Fruit fly (Drosophila melanogaster) whole organism, adult: ENCODE data around the gene CG6763.

Source experiments
- CG11617 ChIP-seq: fragments of 200-800 bp; sonication (Bioruptor generic); optimal IDR thresholded peaks from 2 replicates; lab custom pipeline; 2017; ENCODE audit warnings: mild to moderate bottlenecking, missing biosample characterization, missing genetic modification reagents, missing genetic modification characterization
- CG12768 ChIP-seq: fragments of 200-800 bp; sonication (Bioruptor generic); optimal IDR thresholded peaks from 2 replicates; lab custom pipeline; 2017; ENCODE audit warnings: missing biosample characterization, missing genetic modification characterization, mild to moderate bottlenecking, moderate library complexity, missing genetic modification reagents
- CG14711 ChIP-seq: fragments of 200-800 bp; sonication (Bioruptor generic); optimal IDR thresholded peaks from 2 replicates; lab custom pipeline; 2018; ENCODE audit warnings: missing biosample characterization, mild to moderate bottlenecking, missing genetic modification characterization, moderate library complexity
- CG1620 ChIP-seq: fragments of 200-800 bp; sonication (Bioruptor generic); optimal IDR thresholded peaks from 2 replicates; lab custom pipeline; 2016; ENCODE audit warnings: missing biosample characterization, missing genetic modification characterization
- CG33017 ChIP-seq: fragments of 200-800 bp; sonication (Bioruptor generic); optimal IDR thresholded peaks from 2 replicates; lab custom pipeline; 2018; ENCODE audit warnings: missing biosample characterization, mild to moderate bottlenecking, missing genetic modification characterization, moderate library complexity
- CG5204 ChIP-seq: fragments of 200-800 bp; sonication (Bioruptor generic); optimal IDR thresholded peaks from 2 replicates; lab custom pipeline; 2016; ENCODE audit warnings: missing biosample characterization, missing genetic modification characterization
- CG7045 ChIP-seq: fragments of 200-800 bp; sonication (Bioruptor generic); optimal IDR thresholded peaks from 2 replicates; lab custom pipeline; 2017; ENCODE audit warnings: missing biosample characterization, mild to moderate bottlenecking, missing genetic modification characterization
- CG7101 ChIP-seq: fragments of 200-800 bp; sonication (Bioruptor generic); optimal IDR thresholded peaks from 2 replicates; lab custom pipeline; 2018; ENCODE audit warnings: missing biosample characterization, mild to moderate bottlenecking, missing genetic modification characterization, moderate library complexity
- Clk ChIP-seq: fragments of 200-800 bp; sonication (Bioruptor generic); optimal IDR thresholded peaks from 2 replicates; lab custom pipeline; 2017; ENCODE audit warnings: missing biosample characterization, missing genetic modification characterization
- Crg-1 ChIP-seq: fragments of 200-800 bp; sonication (Bioruptor generic); optimal IDR thresholded peaks from 2 replicates; lab custom pipeline; 2016; ENCODE audit warnings: missing biosample characterization, missing genetic modification characterization
- Hr96 ChIP-seq: fragments of 200-800 bp; sonication (Bioruptor generic); optimal IDR thresholded peaks from 2 replicates; lab custom pipeline; 2016; ENCODE audit warnings: missing biosample characterization, missing genetic modification characterization
- Mnt ChIP-seq: fragments of 200-800 bp; sonication (Bioruptor generic); optimal IDR thresholded peaks from 2 replicates; lab custom pipeline; 2016; ENCODE audit warnings: missing biosample characterization, mild to moderate bottlenecking, missing genetic modification characterization
- bab1 ChIP-seq: fragments of 200-800 bp; sonication (Bioruptor generic); optimal IDR thresholded peaks from 3 replicates; lab custom pipeline; 2019; ENCODE audit warnings: missing biosample characterization, mild to moderate bottlenecking, missing genetic modification characterization, moderate library complexity
- cic ChIP-seq: fragments of 200-800 bp; sonication (Bioruptor generic); optimal IDR thresholded peaks from 2 replicates; lab custom pipeline; 2017; ENCODE audit warnings: missing biosample characterization, mild to moderate bottlenecking, missing genetic modification characterization, moderate library complexity
- cnc ChIP-seq, 2 experiments: fragments of >200 bp; optimal IDR thresholded peaks; 2 replicates each; lab custom pipeline; 2017
- kay ChIP-seq: fragments of 200-800 bp; sonication (Bioruptor generic); peaks from one replicate; lab custom pipeline; 2016; ENCODE audit warnings: missing biosample characterization, missing genetic modification characterization, borderline replicate concordance
- ovo ChIP-seq: fragments of 200-800 bp; sonication (Bioruptor generic); optimal IDR thresholded peaks from 2 replicates; lab custom pipeline; 2016; ENCODE audit warnings: missing biosample characterization, missing genetic modification characterization
- pad ChIP-seq: fragments of 200-800 bp; sonication (Bioruptor generic); optimal IDR thresholded peaks from 3 replicates; lab custom pipeline; 2017; ENCODE audit warnings: missing biosample characterization, missing genetic modification characterization, mild to moderate bottlenecking, moderate library complexity, missing genetic modification reagents
- tj ChIP-seq: fragments of 200-800 bp; sonication (Bioruptor generic); optimal IDR thresholded peaks from 3 replicates; lab custom pipeline; 2017; ENCODE audit warnings: missing biosample characterization, mild to moderate bottlenecking, missing genetic modification characterization, moderate library complexity
- toe ChIP-seq: fragments of 200-800 bp; sonication (Bioruptor generic); optimal IDR thresholded peaks from 2 replicates; lab custom pipeline; 2016; ENCODE audit warnings: missing biosample characterization, missing genetic modification characterization

The CG6763 gene

DNA sequence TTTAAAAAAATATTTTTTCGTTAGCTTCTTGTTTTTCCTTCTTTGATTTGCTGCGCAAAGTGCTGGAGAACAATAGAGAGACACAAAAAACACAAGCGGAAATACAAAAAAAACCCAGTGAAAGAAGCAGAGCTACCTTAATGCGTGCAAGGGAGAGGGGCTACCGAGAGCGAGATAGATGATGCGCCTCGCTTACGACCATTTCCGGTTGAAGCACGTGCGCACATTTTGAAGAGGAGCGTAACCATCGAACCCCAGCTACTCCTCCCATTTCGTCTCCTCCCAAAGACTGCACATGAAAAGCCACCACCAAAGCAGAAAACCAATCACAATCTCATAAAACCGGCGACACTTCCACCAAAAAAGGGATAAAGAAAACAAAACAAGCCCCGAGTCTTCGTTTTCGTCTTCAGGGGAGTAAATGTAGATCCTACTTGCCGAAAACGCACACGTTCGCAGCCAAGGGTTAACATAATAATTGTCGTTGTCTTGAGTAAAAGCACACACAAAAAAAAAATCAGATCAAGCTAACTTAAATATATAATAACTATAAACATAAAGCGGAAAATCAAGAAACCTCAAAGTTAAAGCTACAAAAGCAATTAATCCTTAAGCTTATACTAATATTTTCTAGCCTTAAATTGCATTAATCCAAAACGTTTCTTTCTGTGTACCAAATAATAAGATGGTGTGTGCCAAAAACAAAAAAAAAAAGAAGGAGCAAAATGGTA is 13.5 kb downstream of the CG6763 start:
- peak; percentile 36 for TF ChIP-seq kay
- no peak for TF ChIP-seq ovo (GFP tag; lab: Kevin White, UChicago)

- TF ChIP-seq Clk (GFP tag; lab: Kevin White, UChicago) (no peak), CG1620 (GFP tag; lab: Kevin White, UChicago) (no peak), ovo (GFP tag; lab: Kevin White, UChicago) (no peak), pad (no peak), CG7101 (no peak), CG12768 (GFP tag; lab: Kevin White, UChicago) (no peak), Hr96 (GFP tag; lab: Kevin White, UChicago) (no peak), cnc (optimal IDR thresholded peaks at IDR 0.05; lab: Kevin White, UChicago) (no peak), Mnt (no peak), CG14711 (no peak), toe (GFP tag; lab: Kevin White, UChicago) (no peak), kay (no peak), bab1 (GFP tag; lab: Kevin White, UChicago) (no peak), Crg-1 (GFP tag; lab: Kevin White, UChicago) (no peak), CG11617 (GFP tag; lab: Kevin White, UChicago) (no peak), cic (GFP tag; lab: Kevin White, UChicago) (no peak)
These were observed 16.5 kb downstream of the CG6763 start for dm6 chr3R:23300091-23300918.

DNA sequence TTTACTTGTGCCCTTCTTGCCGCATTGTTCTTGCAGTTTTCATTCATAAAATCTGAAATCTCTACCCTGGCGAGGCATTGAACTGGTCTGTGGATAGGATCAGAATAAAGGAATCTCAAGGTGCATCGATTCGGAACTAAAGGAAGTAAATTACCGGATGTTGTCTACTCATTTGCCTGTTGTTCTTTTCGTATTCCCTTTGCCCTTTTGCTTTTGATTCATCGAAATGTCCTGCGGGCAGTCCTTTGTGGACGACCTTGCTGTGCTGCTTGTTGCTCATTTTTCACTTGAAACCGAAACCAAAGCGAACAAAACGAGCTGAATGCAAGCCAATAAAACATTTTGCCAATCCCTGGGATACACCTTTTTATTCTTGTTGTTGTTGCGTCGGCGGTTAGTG is 17.5 kb downstream of the CG6763 start:
- TF ChIP-seq bab1 (GFP tag; lab: Kevin White, UChicago) (no peak), kay (peak; percentile 59)

DNA sequence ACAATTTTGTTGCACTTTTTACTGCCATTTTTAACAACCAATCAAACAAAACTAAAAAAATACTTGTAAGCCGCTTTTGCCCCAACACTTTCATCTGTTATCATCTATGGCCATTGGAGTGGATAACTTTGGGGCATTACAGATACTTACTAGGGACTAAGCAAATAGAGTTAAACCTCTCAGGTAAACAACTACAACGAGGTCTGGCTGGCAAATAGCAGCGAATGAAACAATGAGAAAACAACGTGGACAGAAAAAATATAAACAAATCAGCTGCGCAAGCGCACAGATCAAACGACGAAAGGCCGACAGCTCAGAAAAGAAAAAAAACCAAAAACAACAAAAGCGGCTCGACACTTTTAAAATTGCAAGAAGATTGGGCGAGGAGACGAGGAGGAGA is 18.4 kb downstream of the CG6763 start:
- TF ChIP-seq cic (GFP tag; lab: Kevin White, UChicago) (no peak), toe (GFP tag; lab: Kevin White, UChicago) (no peak), CG14711 (no peak), cnc (optimal IDR thresholded peaks at IDR 0.05; lab: Kevin White, UChicago) (no peak), CG33017 (no peak), CG5204 (no peak), pad (no peak), tj (GFP tag; lab: Kevin White, UChicago) (no peak), CG12768 (GFP tag; lab: Kevin White, UChicago) (no peak), CG1620 (GFP tag; lab: Kevin White, UChicago) (no peak), ovo (GFP tag; lab: Kevin White, UChicago) (no peak)

dm6 chr3R:23303297-23303696 is 19.5 kb downstream of the CG6763 start:
- TF ChIP-seq CG12768 (GFP tag; lab: Kevin White, UChicago) (no peak), CG7045 (GFP tag; lab: Kevin White, UChicago) (no peak), bab1 (GFP tag; lab: Kevin White, UChicago) (no peak), ovo (GFP tag; lab: Kevin White, UChicago) (no peak), CG11617 (GFP tag; lab: Kevin White, UChicago) (no peak), kay (no peak), CG5204 (no peak), toe (GFP tag; lab: Kevin White, UChicago) (no peak), CG1620 (GFP tag; lab: Kevin White, UChicago) (no peak)

DNA sequence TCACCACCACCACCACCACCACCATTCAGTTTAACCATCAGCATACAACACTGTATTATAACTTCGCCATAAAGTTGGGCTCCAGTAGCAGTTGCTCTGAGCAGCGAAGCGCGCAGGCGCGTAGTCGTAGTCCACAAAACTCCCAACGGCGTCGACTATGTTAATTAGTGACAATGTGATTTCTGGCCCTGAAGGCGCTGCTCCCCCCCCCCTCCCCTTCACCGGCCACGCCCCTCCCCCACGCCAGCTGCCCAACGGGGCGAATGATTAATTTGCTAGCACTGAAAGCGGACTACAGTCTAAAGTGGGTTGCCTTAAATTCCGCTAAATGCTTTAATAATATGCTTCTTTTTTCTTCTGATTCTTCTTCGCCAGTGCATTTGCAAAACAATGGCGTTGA is 23.0 kb downstream of the CG6763 start:
- TF ChIP-seq Mnt (no peak), bab1 (GFP tag; lab: Kevin White, UChicago) (no peak), pad (no peak), Hr96 (GFP tag; lab: Kevin White, UChicago) (no peak), toe (GFP tag; lab: Kevin White, UChicago) (no peak), cic (GFP tag; lab: Kevin White, UChicago) (no peak)

dm6 chr3R:23309690-23310089 is 25.9 kb downstream of the CG6763 start:
- TF ChIP-seq pad (no peak), ovo (GFP tag; lab: Kevin White, UChicago) (no peak), cnc (optimal IDR thresholded peaks at IDR 0.05; lab: Kevin White, UChicago) (no peak), CG7101 (no peak), Crg-1 (GFP tag; lab: Kevin White, UChicago) (no peak), cic (GFP tag; lab: Kevin White, UChicago) (no peak), Mnt (no peak), tj (GFP tag; lab: Kevin White, UChicago) (no peak), CG14711 (no peak), CG5204 (no peak), CG12768 (GFP tag; lab: Kevin White, UChicago) (no peak), CG33017 (no peak), CG1620 (GFP tag; lab: Kevin White, UChicago) (no peak), CG11617 (GFP tag; lab: Kevin White, UChicago) (no peak)
